Fruit fly (Drosophila melanogaster): Measurements from ENCODE around the gene CG15155.

CG15155 gene

dm6 chr2L:18140544-18140943 is 14.1 kb upstream of the CG15155 start:
- TF ChIP-seq GATAd (GFP tag; optimal IDR thresholded peaks at IDR 0.05) (no peak), Dfd (GFP tag; optimal IDR thresholded peaks at IDR 0.05) (peak; percentile 99)

- TF ChIP-seq dmrt93B (GFP tag; optimal IDR thresholded peaks at IDR 0.05) (peak; percentile 27), h (GFP tag; optimal IDR thresholded peaks at IDR 0.05) (peak; percentile 78), br (GFP tag; optimal IDR thresholded peaks at IDR 0.05) (peak; percentile 72), CrebA (GFP tag; optimal IDR thresholded peaks at IDR 0.05; ENCODE audit: borderline replicate concordance) (no peak), Hr78 (GFP tag; optimal IDR thresholded peaks at IDR 0.05) (no peak), HLH106 (tag; optimal IDR thresholded peaks at IDR 0.05) (peak; percentile 63), Vsx2 (GFP tag; optimal IDR thresholded peaks at IDR 0.05; ENCODE audit: partially characterized antibody) (no peak), brk (GFP tag; optimal IDR thresholded peaks at IDR 0.05) (peak; percentile 56), jim (GFP tag; optimal IDR thresholded peaks at IDR 0.05) (no peak), Mio (GFP tag; optimal IDR thresholded peaks at IDR 0.05) (no peak), lola (GFP tag; optimal IDR thresholded peaks at IDR 0.05) (no peak), dl (GFP tag; optimal IDR thresholded peaks at IDR 0.05; ENCODE audit: insufficient read depth in 1 of 2, partially characterized antibody in 2 of 2) (peak in 1 of 2 experiments; percentile 51), pan (optimal IDR thresholded peaks at IDR 0.05) (no peak), Myc (optimal IDR thresholded peaks at IDR 0.05) (no peak), usp (GFP tag; optimal IDR thresholded peaks at IDR 0.05) (no peak), psq (GFP tag; optimal IDR thresholded peaks at IDR 0.05) (peak; percentile 32), Sp1 (GFP tag; optimal IDR thresholded peaks at IDR 0.05) (peak; percentile 65), tai (GFP tag; optimal IDR thresholded peaks at IDR 0.05) (no peak), woc (GFP tag; optimal IDR thresholded peaks at IDR 0.05) (peak; percentile 26), fru (GFP tag; optimal IDR thresholded peaks at IDR 0.05) (peak; percentile 70), N (GFP tag; optimal IDR thresholded peaks at IDR 0.05) (no peak), Dfd (GFP tag; optimal IDR thresholded peaks at IDR 0.05) (peak; percentile 8), GATAd (GFP tag; optimal IDR thresholded peaks at IDR 0.05) (no peak), rgr (GFP tag; optimal IDR thresholded peaks at IDR 0.05) (peak; percentile 67), Jra (GFP tag; optimal IDR thresholded peaks at IDR 0.05) (no peak), Rel (GFP tag; optimal IDR thresholded peaks at IDR 0.05) (no peak), Rel (tag; optimal IDR thresholded peaks at IDR 0.05) (peak; percentile 40), dsf (GFP tag; optimal IDR thresholded peaks at IDR 0.05; ENCODE audit: borderline replicate concordance) (no peak), sv (GFP tag; optimal IDR thresholded peaks at IDR 0.05) (peak; percentile 37), Dif (GFP tag; optimal IDR thresholded peaks at IDR 0.05; ENCODE audit: partially characterized antibody) (peak; percentile 61), CG32264 (GFP tag; optimal IDR thresholded peaks at IDR 0.05) (no peak), sage (GFP tag; optimal IDR thresholded peaks at IDR 0.05) (no peak), OdsH (GFP tag; optimal IDR thresholded peaks at IDR 0.05) (peak; percentile 66), foxo (GFP tag; optimal IDR thresholded peaks at IDR 0.05) (peak in 1 of 2 experiments; percentile 73), Hnf4 (GFP tag; optimal IDR thresholded peaks at IDR 0.05) (peak; percentile 72), Hr83 (GFP tag; optimal IDR thresholded peaks at IDR 0.05; ENCODE audit: poor library complexity, severe bottlenecking) (peak; percentile 73), ey (GFP tag; optimal IDR thresholded peaks at IDR 0.05) (peak; percentile 71)
Measured at dm6 chr2L:18141471-18142345, 12.9 kb upstream of the CG15155 start.

- TF ChIP-seq ey (GFP tag; optimal IDR thresholded peaks at IDR 0.05), result no peak
- no peak for TF ChIP-seq Myc (optimal IDR thresholded peaks at IDR 0.05)
- TF ChIP-seq HLH106 (tag; optimal IDR thresholded peaks at IDR 0.05), result no peak
- TF ChIP-seq Abd-B (GFP tag; optimal IDR thresholded peaks at IDR 0.05), result no peak
- TF ChIP-seq Jra (GFP tag; optimal IDR thresholded peaks at IDR 0.05), result no peak
- no peak for TF ChIP-seq Hr78 (GFP tag; optimal IDR thresholded peaks at IDR 0.05)
- no peak for TF ChIP-seq dl (GFP tag; optimal IDR thresholded peaks at IDR 0.05; ENCODE audit: insufficient read depth in 1 of 2, partially characterized antibody in 2 of 2)
- TF ChIP-seq dmrt93B (GFP tag; optimal IDR thresholded peaks at IDR 0.05), result no peak
- no peak for TF ChIP-seq dsf (GFP tag; optimal IDR thresholded peaks at IDR 0.05; ENCODE audit: borderline replicate concordance)
- TF ChIP-seq psq (GFP tag; optimal IDR thresholded peaks at IDR 0.05), result no peak
- TF ChIP-seq Sp1 (GFP tag; optimal IDR thresholded peaks at IDR 0.05), result no peak
- no peak for TF ChIP-seq Vsx2 (GFP tag; optimal IDR thresholded peaks at IDR 0.05; ENCODE audit: partially characterized antibody)
- no peak for TF ChIP-seq OdsH (GFP tag; optimal IDR thresholded peaks at IDR 0.05)
Measured at dm6 chr2L:18143176-18143575, 11.5 kb upstream of the CG15155 start.
